Worm (Caenorhabditis elegans) whole organism, L2 larva: ENCODE results near the gene adr-2.

ENCODE experiments used
- C34F6.9 ChIP-seq: fragments of 150-350 bp; optimal IDR thresholded peaks from 2 replicates; lab custom pipeline; 2014; ENCODE audit warnings: missing biosample characterization, missing genetic modification characterization
- F13H6.1 ChIP-seq: sonication (generic microtip); optimal IDR thresholded peaks from 2 replicates; lab custom pipeline; 2016; ENCODE audit warnings: missing genetic modification characterization, missing compliant biosample characterization
- R02D3.7 ChIP-seq: fragments of 150-350 bp; optimal IDR thresholded peaks from 2 replicates; lab custom pipeline; 2014; ENCODE audit warnings: missing biosample characterization, missing genetic modification characterization
- alr-1 ChIP-seq: fragments of 150-350 bp; optimal IDR thresholded peaks from 2 replicates; lab custom pipeline; 2014; ENCODE audit warnings: missing biosample characterization, missing genetic modification characterization
- aly-2 ChIP-seq: fragments of 150-350 bp; optimal IDR thresholded peaks from 2 replicates; lab custom pipeline; 2014; ENCODE audit warnings: missing biosample characterization, missing genetic modification characterization
- ama-1 ChIP-seq: fragments of 150-350 bp; optimal IDR thresholded peaks from 2 replicates; lab custom pipeline; 2018; ENCODE audit warnings: inconsistent platforms
- blmp-1 ChIP-seq: sonication (generic microtip); optimal IDR thresholded peaks from 2 replicates; lab custom pipeline; 2017; ENCODE audit warnings: missing genetic modification characterization, mild to moderate bottlenecking, missing compliant biosample characterization, antibody characterized with exemption, moderate library complexity; ENCODE audit not compliant: insufficient read depth
- ceh-82 ChIP-seq: fragments of 150-350 bp; optimal IDR thresholded peaks from 2 replicates; lab custom pipeline; 2014; ENCODE audit warnings: missing biosample characterization, missing genetic modification characterization
- crh-2 ChIP-seq: sonication (generic microtip); optimal IDR thresholded peaks from 2 replicates; lab custom pipeline; 2017; ENCODE audit warnings: missing biosample characterization, missing genetic modification characterization
- dmd-4 ChIP-seq: sonication (generic microtip); optimal IDR thresholded peaks from 2 replicates; lab custom pipeline; 2017; ENCODE audit warnings: missing biosample characterization, missing genetic modification characterization
- egl-27 ChIP-seq: sonication (generic microtip); optimal IDR thresholded peaks from 3 replicates; lab custom pipeline; 2017; ENCODE audit warnings: missing biosample characterization, missing genetic modification reagents, missing genetic modification characterization
- elt-1 ChIP-seq: fragments of 150-350 bp; optimal IDR thresholded peaks from 2 replicates; lab custom pipeline; 2014; ENCODE audit warnings: missing biosample characterization, missing genetic modification characterization
- elt-3 ChIP-seq: sonication (generic microtip); optimal IDR thresholded peaks from 2 replicates; lab custom pipeline; 2017; ENCODE audit warnings: missing biosample characterization, missing genetic modification characterization
- fos-1 ChIP-seq: fragments of 150-350 bp; optimal IDR thresholded peaks from 2 replicates; lab custom pipeline; 2014; ENCODE audit warnings: missing biosample characterization, missing genetic modification characterization
- gmeb-1 ChIP-seq: fragments of 150-350 bp; optimal IDR thresholded peaks from 2 replicates; lab custom pipeline; 2014; ENCODE audit warnings: missing biosample characterization, missing genetic modification characterization
- lin-11 ChIP-seq: fragments of 150-350 bp; sonication (generic microtip); optimal IDR thresholded peaks from 2 replicates; lab custom pipeline; 2014; ENCODE audit warnings: missing biosample characterization, missing genetic modification characterization, inconsistent platforms, mixed read lengths
- lin-13 ChIP-seq: fragments of 150-350 bp; optimal IDR thresholded peaks from 2 replicates; lab custom pipeline; 2014; ENCODE audit warnings: missing biosample characterization, missing genetic modification reagents, missing genetic modification characterization
- lsy-2 ChIP-seq, 2 experiments: fragments of 150-350 bp in 1 of 2; sonication (generic microtip) in 1 of 2; optimal IDR thresholded peaks; 2 replicates each; lab custom pipeline; 2014 to 2017; ENCODE audit warnings: missing biosample characterization in 2 of 2, missing genetic modification characterization in 2 of 2
- mbf-1 ChIP-seq: sonication (generic microtip); optimal IDR thresholded peaks from 2 replicates; lab custom pipeline; 2017; ENCODE audit warnings: missing biosample characterization, missing genetic modification characterization
- mdl-1 ChIP-seq, 2 experiments: fragments of 150-350 bp in 1 of 2; sonication (generic microtip) in 1 of 2; optimal IDR thresholded peaks; 2 replicates each; lab custom pipeline; 2017; ENCODE audit warnings: missing biosample characterization in 2 of 2, missing genetic modification characterization in 2 of 2
- nhr-11 ChIP-seq: fragments of 150-350 bp; optimal IDR thresholded peaks from 2 replicates; lab custom pipeline; 2014; ENCODE audit warnings: missing biosample characterization, missing genetic modification characterization
- nhr-129 ChIP-seq: fragments of 150-350 bp; optimal IDR thresholded peaks from 2 replicates; lab custom pipeline; 2014; ENCODE audit warnings: missing biosample characterization, missing genetic modification characterization
- nhr-21 ChIP-seq: fragments of 150-350 bp; optimal IDR thresholded peaks from 2 replicates; lab custom pipeline; 2014; ENCODE audit warnings: missing biosample characterization, missing genetic modification characterization
- nhr-237 ChIP-seq: fragments of 150-350 bp; optimal IDR thresholded peaks from 2 replicates; lab custom pipeline; 2014; ENCODE audit warnings: missing biosample characterization, missing genetic modification characterization
- nhr-25 ChIP-seq: fragments of 150-350 bp; sonication (generic microtip); optimal IDR thresholded peaks from 3 replicates; lab custom pipeline; 2014; ENCODE audit warnings: missing biosample characterization, missing genetic modification characterization
- nhr-6 ChIP-seq: fragments of 150-350 bp; optimal IDR thresholded peaks from 2 replicates; lab custom pipeline; 2014; ENCODE audit warnings: missing biosample characterization, missing genetic modification characterization
- nhr-77 ChIP-seq: fragments of 150-350 bp; optimal IDR thresholded peaks from 2 replicates; lab custom pipeline; 2014; ENCODE audit warnings: missing biosample characterization, missing genetic modification characterization
- sem-4 ChIP-seq: fragments of 150-350 bp; optimal IDR thresholded peaks from 2 replicates; lab custom pipeline; 2014; ENCODE audit warnings: missing biosample characterization, missing genetic modification reagents, missing genetic modification characterization
- sma-3 ChIP-seq: sonication (generic microtip); optimal IDR thresholded peaks from 2 replicates; lab custom pipeline; 2016; ENCODE audit warnings: missing genetic modification reagents, missing genetic modification characterization, missing compliant biosample characterization
- sma-9 ChIP-seq, 2 experiments: fragments of 150-350 bp in 1 of 2; sonication (generic microtip) in 1 of 2; optimal IDR thresholded peaks; 2 replicates each; lab custom pipeline; 2014 to 2016; ENCODE audit warnings: missing genetic modification characterization in 2 of 2, mild to moderate bottlenecking in 1 of 2, missing biosample characterization in 1 of 2, missing compliant biosample characterization in 1 of 2, missing genetic modification reagents in 1 of 2, moderate library complexity in 1 of 2
- snpc-4 ChIP-seq: fragments of 150-350 bp; optimal IDR thresholded peaks from 2 replicates; lab custom pipeline; 2014; ENCODE audit warnings: missing biosample characterization, missing genetic modification characterization
- unc-55 ChIP-seq: fragments of 150-350 bp; sonication (generic microtip); optimal IDR thresholded peaks from 3 replicates; lab custom pipeline; 2014; ENCODE audit warnings: missing biosample characterization, missing genetic modification reagents, missing genetic modification characterization
- ztf-1 ChIP-seq: fragments of 200-800 bp; sonication (Bioruptor generic); conservative IDR thresholded peaks from 2 replicates; pipeline ENCODE4 v1.3.6; 2022; ENCODE audit warnings: missing genetic modification characterization, missing compliant biosample characterization
- ztf-4 ChIP-seq: fragments of 150-350 bp; optimal IDR thresholded peaks from 2 replicates; lab custom pipeline; 2014; ENCODE audit warnings: missing biosample characterization, missing genetic modification characterization

The adr-2 gene

ce11 chrIII:7232782-7233181 is at the start of gene adr-2:
TSS of gene adr-2 (minus strand) at chrIII:7232882.
- TF ChIP-seq nhr-77 (tag; lab: Kevin White, UChicago) (no peak), egl-27 (tag; lab: Kevin White, UChicago) (no peak), nhr-237 (tag; lab: Kevin White, UChicago) (no peak), R02D3.7 (tag; lab: Kevin White, UChicago) (no peak), fos-1 (tag; lab: Kevin White, UChicago) (no peak), aly-2 (tag; lab: Kevin White, UChicago) (no peak), lin-13 (GFP tag; lab: Kevin White, UChicago) (no peak), nhr-11 (tag; lab: Kevin White, UChicago) (no peak), F13H6.1 (tag; lab: Kevin White, UChicago) (no peak), nhr-25 (tag; lab: Kevin White, UChicago) (no peak), alr-1 (tag; lab: Kevin White, UChicago) (no peak), crh-2 (tag; lab: Kevin White, UChicago) (no peak), ztf-1 (GFP tag; lab: Robert Waterston, UW) (no peak)

ce11 chrIII:7281179-7281578 is 48.5 kb upstream of the adr-2 start, which contains the start of gene B0361.3:
TSS of gene B0361.3 (plus strand) at chrIII:7281462.
- TF ChIP-seq unc-55 (GFP tag; lab: Kevin White, UChicago) (peak; percentile 4), nhr-237 (tag; lab: Kevin White, UChicago) (no peak), nhr-21 (no peak), elt-1 (tag; lab: Kevin White, UChicago) (no peak), F13H6.1 (tag; lab: Kevin White, UChicago) (no peak), ztf-4 (tag; lab: Kevin White, UChicago) (no peak), lsy-2 (tag; optimal IDR thresholded peaks at IDR 0.05; lab: Kevin White, UChicago) (peak in 1 of 2 experiments; percentile 68), crh-2 (tag; lab: Kevin White, UChicago) (peak; percentile 51), C34F6.9 (tag; lab: Kevin White, UChicago) (no peak)

ce11 chrIII:7278491-7278890 is 45.8 kb upstream of the adr-2 start:
- TF ChIP-seq alr-1 (tag; lab: Kevin White, UChicago) = no peak
- peak; percentile 43 for TF ChIP-seq lin-11
- peak; percentile 43 for TF ChIP-seq fos-1 (tag; lab: Kevin White, UChicago)
- TF ChIP-seq crh-2 (tag; lab: Kevin White, UChicago) = peak; percentile 76
- no peak for TF ChIP-seq ceh-82 (tag; lab: Kevin White, UChicago)
- peak; percentile 35 for TF ChIP-seq nhr-77 (tag; lab: Kevin White, UChicago)
- TF ChIP-seq lin-13 (GFP tag; lab: Kevin White, UChicago) = no peak
- TF ChIP-seq nhr-21 = peak; percentile 35
- peak; percentile 34 for TF ChIP-seq sma-3
- peak; percentile 83 for TF ChIP-seq nhr-129 (tag; lab: Kevin White, UChicago)
- no peak for TF ChIP-seq sem-4 (tag; lab: Kevin White, UChicago)
- no peak for TF ChIP-seq nhr-237 (tag; lab: Kevin White, UChicago)
- peak; percentile 99 for TF ChIP-seq snpc-4 (tag; lab: Kevin White, UChicago)
- peak; percentile 44 for TF ChIP-seq dmd-4 (tag; lab: Kevin White, UChicago)
- TF ChIP-seq elt-3 (tag; lab: Kevin White, UChicago) = no peak
- TF ChIP-seq C34F6.9 (tag; lab: Kevin White, UChicago) = peak; percentile 39
- peak; percentile 75 for TF ChIP-seq sma-9 (GFP tag; optimal IDR thresholded peaks at IDR 0.05; lab: Kevin White, UChicago)
- TF ChIP-seq sma-9 (tag; optimal IDR thresholded peaks at IDR 0.05; lab: Kevin White, UChicago) = no peak
- peak; percentile 39 for TF ChIP-seq unc-55 (GFP tag; lab: Kevin White, UChicago)
- peak; percentile 16 for TF ChIP-seq nhr-6
- peak; percentile 67 to 69 for TF ChIP-seq lsy-2 (tag; optimal IDR thresholded peaks at IDR 0.05; lab: Kevin White, UChicago)
- TF ChIP-seq gmeb-1 (tag; lab: Kevin White, UChicago) = peak; percentile 88
- no peak for TF ChIP-seq mdl-1 (tag; optimal IDR thresholded peaks at IDR 0.05; lab: Kevin White, UChicago)

ce11 chrIII:7277228-7277627 is 44.5 kb upstream of the adr-2 start, which contains the start of the genes spot-1 and B0361.11:
TSS of gene spot-1 (minus strand) at chrIII:7277274.
TSS of gene B0361.11 (plus strand) at chrIII:7277599.
- TF ChIP-seq lsy-2 (tag; optimal IDR thresholded peaks at IDR 0.05; lab: Kevin White, UChicago) (peak; percentile 55 to 88), nhr-25 (tag; lab: Kevin White, UChicago) (peak; percentile 28), sma-9 (GFP tag; optimal IDR thresholded peaks at IDR 0.05; lab: Kevin White, UChicago) (peak; percentile 39), sma-9 (tag; optimal IDR thresholded peaks at IDR 0.05; lab: Kevin White, UChicago) (no peak), unc-55 (GFP tag; lab: Kevin White, UChicago) (peak; percentile 79), nhr-129 (tag; lab: Kevin White, UChicago) (peak; percentile 36), ama-1 (lab: Kevin White, UChicago) (no peak), egl-27 (tag; lab: Kevin White, UChicago) (no peak), sma-3 (peak; percentile 38), snpc-4 (tag; lab: Kevin White, UChicago) (peak; percentile 59), lin-13 (GFP tag; lab: Kevin White, UChicago) (peak; percentile 59), C34F6.9 (tag; lab: Kevin White, UChicago) (peak; percentile 80), nhr-21 (peak; percentile 42), F13H6.1 (tag; lab: Kevin White, UChicago) (no peak), gmeb-1 (tag; lab: Kevin White, UChicago) (peak; percentile 99), crh-2 (tag; lab: Kevin White, UChicago) (peak; percentile 58), blmp-1 (tag; lab: Kevin White, UChicago) (peak; percentile 32), fos-1 (tag; lab: Kevin White, UChicago) (no peak), mbf-1 (tag; lab: Kevin White, UChicago) (no peak), nhr-6 (peak; percentile 6)
